Fruit fly (Drosophila melanogaster) whole organism, embryonic: ENCODE results near the gene dgt2.
A peak's percentile ranks its signal among the peaks of the same experiment; 100 is the strongest.

Source experiments
- CG11093 ChIP-seq: fragments of 200-800 bp; sonication (Bioruptor generic); IDR thresholded peaks from 3 replicates; pipeline ENCODE4 v1.3.6; 2022; ENCODE audit warnings: missing biosample characterization, missing genetic modification characterization
- CG12104 ChIP-seq: fragments of 200-800 bp; sonication (Bioruptor generic); optimal IDR thresholded peaks from 3 replicates; lab custom pipeline; 2016; ENCODE audit warnings: missing biosample characterization, missing genetic modification characterization
- CG12219 ChIP-seq: fragments of 200-800 bp; sonication (Bioruptor generic); optimal IDR thresholded peaks from 3 replicates; lab custom pipeline; 2018; ENCODE audit warnings: missing biosample characterization, mild to moderate bottlenecking, missing genetic modification characterization
- CG13424 ChIP-seq: fragments of 200-800 bp; sonication (Bioruptor generic); optimal IDR thresholded peaks from 2 replicates; lab custom pipeline; 2019; ENCODE audit warnings: missing biosample characterization, mild to moderate bottlenecking, missing genetic modification characterization, moderate library complexity
- CG13624 ChIP-seq: fragments of 200-800 bp; sonication (Bioruptor generic); optimal IDR thresholded peaks from 2 replicates; lab custom pipeline; 2016; ENCODE audit warnings: missing biosample characterization, missing genetic modification characterization
- CG15479 ChIP-seq: fragments of 200-800 bp; sonication (Bioruptor generic); optimal IDR thresholded peaks from 3 replicates; lab custom pipeline; 2019; ENCODE audit warnings: missing biosample characterization, mild to moderate bottlenecking, missing genetic modification characterization, moderate library complexity
- CG1603 ChIP-seq: fragments of 200-800 bp; sonication (Bioruptor generic); optimal IDR thresholded peaks from 2 replicates; lab custom pipeline; 2019; ENCODE audit warnings: missing biosample characterization, mild to moderate bottlenecking, missing genetic modification characterization, moderate library complexity
- CG17361 ChIP-seq: fragments of 200-800 bp; sonication (Bioruptor generic); IDR thresholded peaks from 3 replicates; pipeline ENCODE4 v1.3.6; 2022; ENCODE audit warnings: missing biosample characterization, missing genetic modification characterization
- CG17912 ChIP-seq: fragments of 200-800 bp; sonication (Bioruptor generic); optimal IDR thresholded peaks from 2 replicates; lab custom pipeline; 2018; ENCODE audit warnings: missing biosample characterization, mild to moderate bottlenecking, missing genetic modification characterization
- CG3163 ChIP-seq: fragments of 200-800 bp; sonication (Bioruptor generic); optimal IDR thresholded peaks from 3 replicates; lab custom pipeline; 2016; ENCODE audit warnings: missing biosample characterization, missing genetic modification characterization
- CG3726 ChIP-seq: fragments of 200-800 bp; sonication (Bioruptor generic); IDR thresholded peaks from 3 replicates; pipeline ENCODE4, ENCODE4 v1.3.6; 2022; ENCODE audit warnings: missing biosample characterization, missing genetic modification characterization
- CG3838 ChIP-seq: fragments of 200-800 bp; sonication (Bioruptor generic); optimal IDR thresholded peaks from 3 replicates; lab custom pipeline; 2016; ENCODE audit warnings: missing biosample characterization, missing genetic modification characterization
- CG4617 ChIP-seq: fragments of 200-800 bp; sonication (Bioruptor generic); optimal IDR thresholded peaks from 3 replicates; lab custom pipeline; 2016; ENCODE audit warnings: missing biosample characterization, missing genetic modification characterization, borderline replicate concordance
- CG5953 ChIP-seq: fragments of 200-800 bp; sonication (Bioruptor generic); IDR thresholded peaks from 2 replicates; pipeline ENCODE4 v1.3.6; 2022; ENCODE audit warnings: missing biosample characterization, missing genetic modification characterization
- CG7271 ChIP-seq: fragments of 200-800 bp; sonication (Bioruptor generic); optimal IDR thresholded peaks from 2 replicates; lab custom pipeline; 2018; ENCODE audit warnings: missing biosample characterization, mild to moderate bottlenecking, missing genetic modification characterization, moderate library complexity
- CG7556 ChIP-seq: fragments of 200-800 bp; sonication (Bioruptor generic); optimal IDR thresholded peaks from 2 replicates; lab custom pipeline; 2017; ENCODE audit warnings: missing biosample characterization, mild to moderate bottlenecking, missing genetic modification characterization
- CG8089 ChIP-seq: fragments of 200-800 bp; sonication (Bioruptor generic); optimal IDR thresholded peaks from 3 replicates; lab custom pipeline; 2016; ENCODE audit warnings: missing biosample characterization, missing genetic modification characterization
- CG8359 ChIP-seq: fragments of 200-800 bp; sonication (Bioruptor generic); optimal IDR thresholded peaks from 2 replicates; lab custom pipeline; 2017; ENCODE audit warnings: missing biosample characterization, mild to moderate bottlenecking, missing genetic modification characterization, borderline replicate concordance
- CHES-1-like ChIP-seq: fragments of 200-800 bp; sonication (Bioruptor generic); optimal IDR thresholded peaks from 2 replicates; lab custom pipeline; 2016; ENCODE audit warnings: missing biosample characterization, missing genetic modification characterization
- Dbx ChIP-seq: fragments of 200-800 bp; sonication (Bioruptor generic); IDR thresholded peaks from 3 replicates; pipeline ENCODE4 v1.3.6; 2022; ENCODE audit warnings: missing biosample characterization, missing genetic modification characterization
- E2f1 ChIP-seq: fragments of 200-800 bp; sonication (Bioruptor generic); IDR thresholded peaks from 2 replicates; pipeline ENCODE4 v1.3.6; 2022; ENCODE audit warnings: missing biosample characterization, missing genetic modification characterization
- HLH4C ChIP-seq: fragments of 200-800 bp; sonication (Bioruptor generic); IDR thresholded peaks from 3 replicates; pipeline ENCODE4 v1.3.6; 2022; ENCODE audit warnings: missing biosample characterization, missing genetic modification characterization; ENCODE audit not compliant: partially characterized antibody
- Hr39 ChIP-seq: fragments of >200 bp; optimal IDR thresholded peaks from 2 replicates; lab custom pipeline; 2017
- Rfx ChIP-seq: fragments of 200-800 bp; sonication (Bioruptor generic); IDR thresholded peaks from 2 replicates; pipeline ENCODE4 v1.3.6; 2022; ENCODE audit warnings: missing biosample characterization, missing genetic modification characterization
- Rx ChIP-seq: fragments of 200-800 bp; sonication (Bioruptor generic); IDR thresholded peaks from 2 replicates; pipeline ENCODE4 v1.3.6; 2022; ENCODE audit warnings: missing biosample characterization, missing genetic modification characterization
- Side ChIP-seq: fragments of 200-800 bp; sonication (Bioruptor generic); optimal IDR thresholded peaks from 2 replicates; lab custom pipeline; 2016; ENCODE audit warnings: missing biosample characterization, missing genetic modification characterization
- Taf1 ChIP-seq: fragments of 200-800 bp; sonication (Bioruptor generic); IDR thresholded peaks from 2 replicates; pipeline ENCODE4 v1.3.6; 2022; ENCODE audit warnings: missing biosample characterization, missing genetic modification characterization
- amos ChIP-seq: fragments of 200-800 bp; sonication (Bioruptor generic); IDR thresholded peaks from 2 replicates; pipeline ENCODE4 v1.3.6; 2022; ENCODE audit warnings: missing biosample characterization, missing genetic modification characterization; ENCODE audit not compliant: partially characterized antibody
- ato ChIP-seq: fragments of 200-800 bp; sonication (Bioruptor generic); IDR thresholded peaks from 2 replicates; pipeline ENCODE4 v1.3.6; 2022; ENCODE audit warnings: missing biosample characterization, missing genetic modification characterization; ENCODE audit not compliant: partially characterized antibody
- bbx ChIP-seq: fragments of 200-800 bp; sonication (Bioruptor generic); IDR thresholded peaks from 2 replicates; pipeline ENCODE4 v1.3.6; 2022; ENCODE audit warnings: missing biosample characterization, missing genetic modification characterization; ENCODE audit not compliant: partially characterized antibody
- btn ChIP-seq: fragments of 200-800 bp; sonication (Bioruptor generic); optimal IDR thresholded peaks from 2 replicates; lab custom pipeline; 2016; ENCODE audit warnings: missing biosample characterization, missing genetic modification characterization
- danr ChIP-seq: fragments of 200-800 bp; sonication (Bioruptor generic); IDR thresholded peaks from 2 replicates; pipeline ENCODE4 v1.3.6; 2022; ENCODE audit warnings: missing biosample characterization, missing genetic modification characterization
- dmrt99B ChIP-seq: fragments of 200-800 bp; sonication (Bioruptor generic); optimal IDR thresholded peaks from 2 replicates; lab custom pipeline; 2018; ENCODE audit warnings: missing biosample characterization, mild to moderate bottlenecking, missing genetic modification characterization, moderate library complexity
- ems ChIP-seq: fragments of 200-800 bp; sonication (Bioruptor generic); optimal IDR thresholded peaks from 3 replicates; lab custom pipeline; 2016; ENCODE audit warnings: missing biosample characterization, missing genetic modification characterization
- fd102C ChIP-seq: fragments of 200-800 bp; sonication (Bioruptor generic); optimal IDR thresholded peaks from 2 replicates; lab custom pipeline; 2018; ENCODE audit warnings: missing biosample characterization, mild to moderate bottlenecking, missing genetic modification characterization, moderate library complexity
- hb ChIP-seq: fragments of 200-800 bp; sonication (Bioruptor generic); IDR thresholded peaks from 3 replicates; pipeline ENCODE4 v1.3.6; 2022; ENCODE audit warnings: missing biosample characterization, missing genetic modification characterization; ENCODE audit not compliant: partially characterized antibody
- hbn ChIP-seq: fragments of 200-800 bp; sonication (Bioruptor generic); IDR thresholded peaks from 2 replicates; pipeline ENCODE4 v1.3.6; 2022; ENCODE audit warnings: missing biosample characterization, missing genetic modification characterization; ENCODE audit not compliant: partially characterized antibody
- ken ChIP-seq: fragments of 200-800 bp; sonication (Bioruptor generic); IDR thresholded peaks from 3 replicates; pipeline ENCODE4 v1.3.6; 2022; ENCODE audit warnings: missing biosample characterization, missing genetic modification characterization
- nom ChIP-seq: fragments of 200-800 bp; sonication (Bioruptor generic); optimal IDR thresholded peaks from 2 replicates; lab custom pipeline; 2017; ENCODE audit warnings: missing biosample characterization, missing genetic modification characterization, mild to moderate bottlenecking, moderate library complexity, missing genetic modification reagents
- oc ChIP-seq: fragments of 200-800 bp; sonication (Bioruptor generic); optimal IDR thresholded peaks from 2 replicates; lab custom pipeline; 2018; ENCODE audit warnings: missing biosample characterization, mild to moderate bottlenecking, missing genetic modification characterization, moderate library complexity
- odd ChIP-seq: fragments of 200-800 bp; sonication (Bioruptor generic); optimal IDR thresholded peaks from 2 replicates; lab custom pipeline; 2017; ENCODE audit warnings: missing biosample characterization, mild to moderate bottlenecking, missing genetic modification characterization
- pfk ChIP-seq: fragments of 200-800 bp; sonication (Bioruptor generic); optimal IDR thresholded peaks from 2 replicates; lab custom pipeline; 2018; ENCODE audit warnings: missing biosample characterization, mild to moderate bottlenecking, missing genetic modification characterization, moderate library complexity
- pho ChIP-seq: fragments of 200-800 bp; sonication (Bioruptor generic); optimal IDR thresholded peaks from 2 replicates; lab custom pipeline; 2016; ENCODE audit warnings: missing biosample characterization, missing genetic modification characterization
- pita ChIP-seq: fragments of 200-800 bp; sonication (Bioruptor generic); optimal IDR thresholded peaks from 2 replicates; lab custom pipeline; 2017; ENCODE audit warnings: missing biosample characterization, mild to moderate bottlenecking, missing genetic modification characterization
- sna ChIP-seq: fragments of 200-800 bp; sonication (Bioruptor generic); IDR thresholded peaks from 2 replicates; pipeline ENCODE4 v1.3.6; 2022; ENCODE audit warnings: missing biosample characterization, missing genetic modification characterization; ENCODE audit not compliant: partially characterized antibody
- tup ChIP-seq: fragments of 200-800 bp; sonication (Bioruptor generic); optimal IDR thresholded peaks from 2 replicates; lab custom pipeline; 2016; ENCODE audit warnings: missing biosample characterization, mild to moderate bottlenecking, missing genetic modification characterization, moderate library complexity
- unpg ChIP-seq: fragments of 200-800 bp; sonication (Bioruptor generic); optimal IDR thresholded peaks from 3 replicates; lab custom pipeline; 2018; ENCODE audit warnings: missing biosample characterization, mild to moderate bottlenecking, missing genetic modification characterization, moderate library complexity
- vfl ChIP-seq: fragments of 200-800 bp; sonication (Bioruptor generic); optimal IDR thresholded peaks from 2 replicates; lab custom pipeline; 2016; ENCODE audit warnings: missing biosample characterization, missing genetic modification characterization
- zfh2 ChIP-seq: fragments of 200-800 bp; sonication (Bioruptor generic); optimal IDR thresholded peaks from 2 replicates; lab custom pipeline; 2016; ENCODE audit warnings: missing biosample characterization, missing genetic modification characterization

The dgt2 gene

dm6 chr2L:11970853-11971397 lies 18.8 kb upstream of the dgt2 start (continued):
- TF ChIP-seq CG12219 (GFP tag; lab: Kevin White, UChicago): no peak
- TF ChIP-seq CG13424 (tag; lab: Kevin White, UChicago): peak; percentile 0
- TF ChIP-seq CG8089 (GFP tag; lab: Kevin White, UChicago): no peak
- peak; percentile 9 for TF ChIP-seq CG1603
- peak; percentile 10 for TF ChIP-seq CHES-1-like (GFP tag; lab: Kevin White, UChicago)
- TF ChIP-seq CG5953: 0 out of 2 replicates have a peak, but pooled peaks have one; percentile 52
- peak; percentile 27 for TF ChIP-seq CG8359 (GFP tag; lab: Kevin White, UChicago)
- no peak for TF ChIP-seq CG7271 (tag; lab: Kevin White, UChicago)
- TF ChIP-seq dmrt99B: peak; percentile 8
- no peak for TF ChIP-seq danr (GFP tag; lab: Robert Waterston, UW)
- TF ChIP-seq HLH4C (GFP tag; lab: Robert Waterston, UW): 0 out of 3 replicates have a peak, but pooled peaks have one; percentile 39
- TF ChIP-seq odd: no peak
- 0 out of 2 replicates have a peak, but pooled peaks have one; percentile 41 for TF ChIP-seq sna
- TF ChIP-seq ato: peak; percentile 7; the same call in 1 of the 2 replicates
- TF ChIP-seq CG3838 (GFP tag; lab: Kevin White, UChicago): no peak
- TF ChIP-seq Dbx (GFP tag; lab: Robert Waterston, UW): peak; percentile 54; the same call in 1 of the 3 replicates
- peak; percentile 53 for TF ChIP-seq Rfx (GFP tag; lab: Robert Waterston, UW)
- no peak for TF ChIP-seq vfl
- no peak for TF ChIP-seq CG7556
- TF ChIP-seq CG17912 (GFP tag; lab: Kevin White, UChicago): no peak
- TF ChIP-seq tup (GFP tag; lab: Kevin White, UChicago): no peak
- peak; percentile 43 for TF ChIP-seq CG15479 (GFP tag; lab: Kevin White, UChicago)
- no peak for TF ChIP-seq ems (GFP tag; lab: Kevin White, UChicago)
- peak; percentile 57 for TF ChIP-seq bbx (GFP tag; lab: Robert Waterston, UW)
- TF ChIP-seq pho: no peak
- peak; percentile 31 for TF ChIP-seq pfk
- TF ChIP-seq pita (GFP tag; lab: Kevin White, UChicago): no peak
- peak; percentile 72 for TF ChIP-seq oc
- TF ChIP-seq hb (GFP tag; lab: Robert Waterston, UW): no peak
- TF ChIP-seq E2f1 (GFP tag; lab: Robert Waterston, UW): no peak; the same call in 1 of the 2 replicates
- no peak for TF ChIP-seq hbn (GFP tag; lab: Robert Waterston, UW)
- TF ChIP-seq btn (GFP tag; lab: Kevin White, UChicago): no peak
- peak; percentile 27 for TF ChIP-seq nom (GFP tag; lab: Kevin White, UChicago)
- TF ChIP-seq ken (GFP tag; lab: Robert Waterston, UW): 0 out of 3 replicates have a peak, but pooled peaks have one; percentile 11
- no peak for TF ChIP-seq fd102C (GFP tag; lab: Kevin White, UChicago)
- no peak for TF ChIP-seq Rx (GFP tag; lab: Robert Waterston, UW)
- peak; percentile 43; the same call in 1 of the 2 replicates for TF ChIP-seq amos
- no peak for TF ChIP-seq zfh2
- peak; percentile 66; the same call in 1 of the 3 replicates for TF ChIP-seq CG3726 (GFP tag; lab: Robert Waterston, UW)
- TF ChIP-seq CG3163: peak; percentile 99
- TF ChIP-seq CG4617 (GFP tag; lab: Kevin White, UChicago): no peak
- peak; percentile 30 for TF ChIP-seq unpg
- TF ChIP-seq CG11093 (GFP tag; lab: Robert Waterston, UW): no peak
- TF ChIP-seq Taf1 (GFP tag; lab: Robert Waterston, UW): no peak
- peak; percentile 45 for TF ChIP-seq CG13624 (GFP tag; lab: Kevin White, UChicago)
- TF ChIP-seq Hr39: no peak
- TF ChIP-seq Side (GFP tag; lab: Kevin White, UChicago): peak; percentile 25
- no peak for TF ChIP-seq CG17361 (GFP tag; lab: Robert Waterston, UW)
- no peak for TF ChIP-seq CG12104 (GFP tag; lab: Kevin White, UChicago)
